Worm (Caenorhabditis elegans) whole organism, L2 larva: ENCODE data around the gene C01G10.17.

ENCODE experiments used
- C34F6.9 ChIP-seq: fragments of 150-350 bp; optimal IDR thresholded peaks from 2 replicates; lab custom pipeline; 2014; ENCODE audit warnings: missing biosample characterization, missing genetic modification characterization
- F13H6.1 ChIP-seq: sonication (generic microtip); optimal IDR thresholded peaks from 2 replicates; lab custom pipeline; 2016; ENCODE audit warnings: missing genetic modification characterization, missing compliant biosample characterization
- R02D3.7 ChIP-seq: fragments of 150-350 bp; optimal IDR thresholded peaks from 2 replicates; lab custom pipeline; 2014; ENCODE audit warnings: missing biosample characterization, missing genetic modification characterization
- Y55F3AM.14 ChIP-seq: fragments of 200-800 bp; sonication (Bioruptor generic); optimal IDR thresholded peaks from 2 replicates; lab custom pipeline; 2018; ENCODE audit warnings: mild to moderate bottlenecking, missing genetic modification characterization, missing compliant biosample characterization
- ZK546.5 ChIP-seq: sonication (generic microtip); optimal IDR thresholded peaks from 2 replicates; lab custom pipeline; 2017; ENCODE audit warnings: missing biosample characterization, missing genetic modification characterization
- alr-1 ChIP-seq: fragments of 150-350 bp; optimal IDR thresholded peaks from 2 replicates; lab custom pipeline; 2014; ENCODE audit warnings: missing biosample characterization, missing genetic modification characterization
- aly-2 ChIP-seq: fragments of 150-350 bp; optimal IDR thresholded peaks from 2 replicates; lab custom pipeline; 2014; ENCODE audit warnings: missing biosample characterization, missing genetic modification characterization
- ama-1 ChIP-seq: fragments of 150-350 bp; optimal IDR thresholded peaks from 2 replicates; lab custom pipeline; 2018; ENCODE audit warnings: inconsistent platforms
- blmp-1 ChIP-seq: sonication (generic microtip); optimal IDR thresholded peaks from 2 replicates; lab custom pipeline; 2017; ENCODE audit warnings: missing genetic modification characterization, mild to moderate bottlenecking, missing compliant biosample characterization, antibody characterized with exemption, moderate library complexity; ENCODE audit not compliant: insufficient read depth
- ceh-16 ChIP-seq: fragments of 150-350 bp; optimal IDR thresholded peaks from 2 replicates; lab custom pipeline; 2014; ENCODE audit warnings: missing biosample characterization, missing genetic modification characterization
- ceh-82 ChIP-seq: fragments of 150-350 bp; optimal IDR thresholded peaks from 2 replicates; lab custom pipeline; 2014; ENCODE audit warnings: missing biosample characterization, missing genetic modification characterization
- crh-2 ChIP-seq: sonication (generic microtip); optimal IDR thresholded peaks from 2 replicates; lab custom pipeline; 2017; ENCODE audit warnings: missing biosample characterization, missing genetic modification characterization
- dmd-4 ChIP-seq: sonication (generic microtip); optimal IDR thresholded peaks from 2 replicates; lab custom pipeline; 2017; ENCODE audit warnings: missing biosample characterization, missing genetic modification characterization
- egl-27 ChIP-seq: sonication (generic microtip); optimal IDR thresholded peaks from 3 replicates; lab custom pipeline; 2017; ENCODE audit warnings: missing biosample characterization, missing genetic modification reagents, missing genetic modification characterization
- elt-1 ChIP-seq: fragments of 150-350 bp; optimal IDR thresholded peaks from 2 replicates; lab custom pipeline; 2014; ENCODE audit warnings: missing biosample characterization, missing genetic modification characterization
- elt-3 ChIP-seq: sonication (generic microtip); optimal IDR thresholded peaks from 2 replicates; lab custom pipeline; 2017; ENCODE audit warnings: missing biosample characterization, missing genetic modification characterization
- fos-1 ChIP-seq: fragments of 150-350 bp; optimal IDR thresholded peaks from 2 replicates; lab custom pipeline; 2014; ENCODE audit warnings: missing biosample characterization, missing genetic modification characterization
- gmeb-1 ChIP-seq: fragments of 150-350 bp; optimal IDR thresholded peaks from 2 replicates; lab custom pipeline; 2014; ENCODE audit warnings: missing biosample characterization, missing genetic modification characterization
- lin-11 ChIP-seq: fragments of 150-350 bp; sonication (generic microtip); optimal IDR thresholded peaks from 2 replicates; lab custom pipeline; 2014; ENCODE audit warnings: missing biosample characterization, missing genetic modification characterization, inconsistent platforms, mixed read lengths
- lin-13 ChIP-seq: fragments of 150-350 bp; optimal IDR thresholded peaks from 2 replicates; lab custom pipeline; 2014; ENCODE audit warnings: missing biosample characterization, missing genetic modification reagents, missing genetic modification characterization
- lin-39 ChIP-seq: fragments of 150-350 bp; optimal IDR thresholded peaks from 2 replicates; lab custom pipeline; 2014; ENCODE audit warnings: missing biosample characterization, missing genetic modification reagents, missing genetic modification characterization
- lsy-2 ChIP-seq, 2 experiments: fragments of 150-350 bp in 1 of 2; sonication (generic microtip) in 1 of 2; optimal IDR thresholded peaks; 2 replicates each; lab custom pipeline; 2014 to 2017; ENCODE audit warnings: missing biosample characterization in 2 of 2, missing genetic modification characterization in 2 of 2
- mab-5 ChIP-seq: fragments of 150-350 bp; optimal IDR thresholded peaks from 2 replicates; lab custom pipeline; 2014; ENCODE audit warnings: missing biosample characterization, missing genetic modification characterization
- mbf-1 ChIP-seq: sonication (generic microtip); optimal IDR thresholded peaks from 2 replicates; lab custom pipeline; 2017; ENCODE audit warnings: missing biosample characterization, missing genetic modification characterization
- mdl-1 ChIP-seq, 2 experiments: fragments of 150-350 bp in 1 of 2; sonication (generic microtip) in 1 of 2; optimal IDR thresholded peaks; 2 replicates each; lab custom pipeline; 2017; ENCODE audit warnings: missing biosample characterization in 2 of 2, missing genetic modification characterization in 2 of 2
- nhr-10 ChIP-seq: sonication (generic microtip); optimal IDR thresholded peaks from 2 replicates; lab custom pipeline; 2017; ENCODE audit warnings: missing biosample characterization, missing genetic modification characterization
- nhr-11 ChIP-seq: fragments of 150-350 bp; optimal IDR thresholded peaks from 2 replicates; lab custom pipeline; 2014; ENCODE audit warnings: missing biosample characterization, missing genetic modification characterization
- nhr-12 ChIP-seq: fragments of 150-350 bp; optimal IDR thresholded peaks from 2 replicates; lab custom pipeline; 2014; ENCODE audit warnings: missing biosample characterization, missing genetic modification characterization
- nhr-129 ChIP-seq: fragments of 150-350 bp; optimal IDR thresholded peaks from 2 replicates; lab custom pipeline; 2014; ENCODE audit warnings: missing biosample characterization, missing genetic modification characterization
- nhr-21 ChIP-seq: fragments of 150-350 bp; optimal IDR thresholded peaks from 2 replicates; lab custom pipeline; 2014; ENCODE audit warnings: missing biosample characterization, missing genetic modification characterization
- nhr-23 ChIP-seq: fragments of 150-350 bp; optimal IDR thresholded peaks from 2 replicates; lab custom pipeline; 2014; ENCODE audit warnings: missing biosample characterization, missing genetic modification reagents, missing genetic modification characterization
- nhr-237 ChIP-seq: fragments of 150-350 bp; optimal IDR thresholded peaks from 2 replicates; lab custom pipeline; 2014; ENCODE audit warnings: missing biosample characterization, missing genetic modification characterization
- nhr-25 ChIP-seq: fragments of 150-350 bp; sonication (generic microtip); optimal IDR thresholded peaks from 3 replicates; lab custom pipeline; 2014; ENCODE audit warnings: missing biosample characterization, missing genetic modification characterization
- nhr-6 ChIP-seq: fragments of 150-350 bp; optimal IDR thresholded peaks from 2 replicates; lab custom pipeline; 2014; ENCODE audit warnings: missing biosample characterization, missing genetic modification characterization
- nhr-77 ChIP-seq: fragments of 150-350 bp; optimal IDR thresholded peaks from 2 replicates; lab custom pipeline; 2014; ENCODE audit warnings: missing biosample characterization, missing genetic modification characterization
- peb-1 ChIP-seq: fragments of 150-350 bp; optimal IDR thresholded peaks from 2 replicates; lab custom pipeline; 2014; ENCODE audit warnings: missing biosample characterization, missing genetic modification characterization
- sem-4 ChIP-seq: fragments of 150-350 bp; optimal IDR thresholded peaks from 2 replicates; lab custom pipeline; 2014; ENCODE audit warnings: missing biosample characterization, missing genetic modification reagents, missing genetic modification characterization
- skn-1 ChIP-seq: sonication (generic microtip); optimal IDR thresholded peaks from 2 replicates; lab custom pipeline; 2017; ENCODE audit warnings: missing biosample characterization, missing genetic modification characterization
- sma-3 ChIP-seq: sonication (generic microtip); optimal IDR thresholded peaks from 2 replicates; lab custom pipeline; 2016; ENCODE audit warnings: missing genetic modification reagents, missing genetic modification characterization, missing compliant biosample characterization
- sma-9 ChIP-seq, 2 experiments: fragments of 150-350 bp in 1 of 2; sonication (generic microtip) in 1 of 2; optimal IDR thresholded peaks; 2 replicates each; lab custom pipeline; 2014 to 2016; ENCODE audit warnings: missing genetic modification characterization in 2 of 2, mild to moderate bottlenecking in 1 of 2, missing biosample characterization in 1 of 2, missing compliant biosample characterization in 1 of 2, missing genetic modification reagents in 1 of 2, moderate library complexity in 1 of 2
- snpc-4 ChIP-seq: fragments of 150-350 bp; optimal IDR thresholded peaks from 2 replicates; lab custom pipeline; 2014; ENCODE audit warnings: missing biosample characterization, missing genetic modification characterization
- unc-39 ChIP-seq: fragments of 150-350 bp; optimal IDR thresholded peaks from 2 replicates; lab custom pipeline; 2014; ENCODE audit warnings: missing biosample characterization, missing genetic modification characterization
- unc-55 ChIP-seq: fragments of 150-350 bp; sonication (generic microtip); optimal IDR thresholded peaks from 3 replicates; lab custom pipeline; 2014; ENCODE audit warnings: missing biosample characterization, missing genetic modification reagents, missing genetic modification characterization
- unc-62 ChIP-seq: fragments of 150-350 bp; optimal IDR thresholded peaks from 2 replicates; lab custom pipeline; 2014; ENCODE audit warnings: missing biosample characterization, missing genetic modification reagents, missing genetic modification characterization
- zag-1 ChIP-seq: fragments of 150-350 bp; optimal IDR thresholded peaks from 2 replicates; lab custom pipeline; 2014; ENCODE audit warnings: missing biosample characterization, missing genetic modification characterization
- ztf-1 ChIP-seq: fragments of 200-800 bp; sonication (Bioruptor generic); conservative IDR thresholded peaks from 2 replicates; pipeline ENCODE4 v1.3.6; 2022; ENCODE audit warnings: missing genetic modification characterization, missing compliant biosample characterization
- ztf-11 ChIP-seq: sonication (generic microtip); optimal IDR thresholded peaks from 2 replicates; lab custom pipeline; 2017; ENCODE audit warnings: missing biosample characterization, missing genetic modification characterization
- ztf-4 ChIP-seq: fragments of 150-350 bp; optimal IDR thresholded peaks from 2 replicates; lab custom pipeline; 2014; ENCODE audit warnings: missing biosample characterization, missing genetic modification characterization

Gene C01G10.17

DNA sequence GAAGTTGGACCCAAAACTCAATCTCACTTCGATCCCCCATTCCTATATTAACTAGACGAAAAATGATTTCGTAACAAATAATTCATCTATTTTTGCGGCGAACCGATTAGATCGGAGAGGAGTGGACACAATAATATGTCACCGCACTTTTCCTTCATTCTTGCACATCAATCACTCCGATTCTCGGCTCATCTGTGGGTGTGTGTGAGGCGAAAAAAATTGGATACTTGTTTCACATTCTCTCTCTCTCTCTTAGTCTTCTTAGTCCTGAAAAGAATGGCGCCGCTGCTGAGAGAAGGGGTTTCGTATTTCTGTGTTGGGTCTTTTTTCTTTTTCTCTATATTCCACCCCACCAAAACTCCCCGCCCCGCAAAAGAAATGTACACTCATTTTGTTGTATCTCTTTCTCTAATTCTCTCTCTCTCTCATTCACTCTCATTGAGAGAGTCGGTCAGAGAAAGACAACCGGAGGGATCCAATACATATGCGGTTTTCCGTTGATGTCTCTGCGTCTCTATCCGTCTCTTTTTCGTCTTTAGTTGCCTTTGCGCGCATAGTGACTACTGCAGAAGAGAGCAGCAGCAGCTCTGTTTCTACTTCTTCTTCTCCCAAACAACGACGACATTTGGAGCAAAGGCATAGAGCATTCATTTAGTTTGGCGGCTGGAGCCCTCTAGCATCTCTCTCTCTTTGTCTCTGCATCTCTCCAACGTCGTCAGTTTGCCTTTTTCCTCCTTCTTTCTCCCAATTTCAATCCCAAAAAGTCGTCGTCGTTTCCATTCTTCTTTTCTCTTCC lies 19.3 kb upstream of the C01G10.17 start, which contains the start of gene unc-76:
Gene unc-76, plus strand, starts transcription at position 746 of the 796 bp plus-strand sequence.
- TF ChIP-seq unc-62 (peak; percentile 6), unc-39 (tag; lab: Kevin White, UChicago) (peak; percentile 28), aly-2 (tag; lab: Kevin White, UChicago) (no peak), skn-1 (no peak), mdl-1 (tag; optimal IDR thresholded peaks at IDR 0.05; lab: Kevin White, UChicago) (peak in 1 of 2 experiments; percentile 73), nhr-21 (tag; lab: Kevin White, UChicago) (peak; percentile 45), nhr-12 (no peak), ztf-4 (tag; lab: Kevin White, UChicago) (peak; percentile 40), R02D3.7 (peak; percentile 13), blmp-1 (tag; lab: Kevin White, UChicago) (no peak), nhr-25 (peak; percentile 42), nhr-237 (no peak), zag-1 (tag; lab: Kevin White, UChicago) (peak; percentile 79), gmeb-1 (no peak), lin-11 (tag; lab: Kevin White, UChicago) (no peak), sma-3 (GFP tag; lab: Kevin White, UChicago) (peak; percentile 33), snpc-4 (tag; lab: Kevin White, UChicago) (no peak), lin-13 (GFP tag; lab: Kevin White, UChicago) (peak; percentile 75), nhr-11 (tag; lab: Kevin White, UChicago) (no peak), ZK546.5 (tag; lab: Kevin White, UChicago) (no peak), ceh-16 (tag; lab: Kevin White, UChicago) (no peak), unc-55 (peak; percentile 58), nhr-6 (tag; lab: Kevin White, UChicago) (no peak), ceh-82 (no peak), nhr-10 (tag; lab: Kevin White, UChicago) (no peak), lsy-2 (tag; optimal IDR thresholded peaks at IDR 0.05; lab: Kevin White, UChicago) (peak; percentile 50 to 87), mbf-1 (tag; lab: Kevin White, UChicago) (no peak), C34F6.9 (tag; lab: Kevin White, UChicago) (peak; percentile 96), fos-1 (peak; percentile 68), dmd-4 (tag; lab: Kevin White, UChicago) (no peak), nhr-23 (tag; lab: Kevin White, UChicago) (no peak), crh-2 (tag; lab: Kevin White, UChicago) (peak; percentile 88), mab-5 (tag; lab: Kevin White, UChicago) (peak; percentile 86), nhr-77 (tag; lab: Kevin White, UChicago) (no peak), F13H6.1 (tag; lab: Kevin White, UChicago) (peak; percentile 94), elt-3 (tag; lab: Kevin White, UChicago) (no peak), egl-27 (tag; lab: Kevin White, UChicago) (peak; percentile 83), sem-4 (tag; lab: Kevin White, UChicago) (peak; percentile 25), elt-1 (tag; lab: Kevin White, UChicago) (no peak), ama-1 (lab: Kevin White, UChicago) (no peak), alr-1 (tag; lab: Kevin White, UChicago) (no peak), peb-1 (tag; lab: Kevin White, UChicago) (no peak), ztf-11 (tag; lab: Kevin White, UChicago) (no peak), lin-39 (peak; percentile 47), nhr-129 (tag; lab: Kevin White, UChicago) (peak; percentile 92), sma-9 (GFP tag; optimal IDR thresholded peaks at IDR 0.05; lab: Kevin White, UChicago) (peak; percentile 84), sma-9 (tag; optimal IDR thresholded peaks at IDR 0.05; lab: Kevin White, UChicago) (no peak), Y55F3AM.14 (peak; percentile 77), ztf-1 (GFP tag; lab: Robert Waterston, UW) (no peak)
